Fruit fly (Drosophila melanogaster) whole organism, prepupa: Measurements from ENCODE around the gene Cen.

Source experiments
- Blimp-1 ChIP-seq: fragments of 200-800 bp; sonication (Bioruptor generic); optimal IDR thresholded peaks from 3 replicates; lab custom pipeline; 2017; ENCODE audit warnings: missing biosample characterization, missing genetic modification characterization, mild to moderate bottlenecking, moderate library complexity, missing genetic modification reagents
- CG10631 ChIP-seq: fragments of 200-800 bp; sonication (Bioruptor generic); optimal IDR thresholded peaks from 2 replicates; lab custom pipeline; 2016; ENCODE audit warnings: missing biosample characterization, missing genetic modification characterization
- CG10669 ChIP-seq: fragments of 200-800 bp; sonication (Bioruptor generic); optimal IDR thresholded peaks from 3 replicates; lab custom pipeline; 2018; ENCODE audit warnings: missing biosample characterization, mild to moderate bottlenecking, missing genetic modification characterization, moderate library complexity
- CG11294 ChIP-seq: fragments of 200-800 bp; sonication (Bioruptor generic); IDR thresholded peaks from 2 replicates; pipeline ENCODE4 v1.3.6; 2022; ENCODE audit warnings: missing biosample characterization, missing genetic modification characterization
- CG11762 ChIP-seq: fragments of 200-800 bp; sonication (Bioruptor generic); optimal IDR thresholded peaks from 3 replicates; lab custom pipeline; 2016; ENCODE audit warnings: missing biosample characterization, missing genetic modification characterization; ENCODE audit not compliant: insufficient read depth
- CG11902 ChIP-seq: fragments of 200-800 bp; sonication (Bioruptor generic); optimal IDR thresholded peaks from 3 replicates; lab custom pipeline; 2016; ENCODE audit warnings: missing biosample characterization, missing genetic modification characterization
- CG15336 ChIP-seq: fragments of 200-800 bp; sonication (Bioruptor generic); IDR thresholded peaks from 2 replicates; pipeline ENCODE4 v1.3.6; 2022; ENCODE audit warnings: missing biosample characterization, missing genetic modification characterization
- CG16779 ChIP-seq: fragments of 200-800 bp; sonication (Bioruptor generic); optimal IDR thresholded peaks from 3 replicates; lab custom pipeline; 2017; ENCODE audit warnings: missing biosample characterization, mild to moderate bottlenecking, missing genetic modification characterization
- CG32006 ChIP-seq: fragments of 200-800 bp; sonication (Bioruptor generic); optimal IDR thresholded peaks from 3 replicates; lab custom pipeline; 2017; ENCODE audit warnings: missing biosample characterization, mild to moderate bottlenecking, missing genetic modification characterization
- CG34406 ChIP-seq: fragments of 200-800 bp; sonication (Bioruptor generic); optimal IDR thresholded peaks from 3 replicates; lab custom pipeline; 2016; ENCODE audit warnings: missing biosample characterization, missing genetic modification characterization
- CG3919 ChIP-seq: fragments of 200-800 bp; sonication (Bioruptor generic); optimal IDR thresholded peaks from 3 replicates; lab custom pipeline; 2016; ENCODE audit warnings: missing biosample characterization, missing genetic modification characterization
- CG4318 ChIP-seq: fragments of 200-800 bp; sonication (Bioruptor generic); optimal IDR thresholded peaks from 3 replicates; lab custom pipeline; 2017; ENCODE audit warnings: missing biosample characterization, mild to moderate bottlenecking, missing genetic modification characterization
- CG6163 ChIP-seq: fragments of 200-800 bp; sonication (Bioruptor generic); IDR thresholded peaks from 3 replicates; pipeline ENCODE4 v1.3.6; 2022; ENCODE audit warnings: missing biosample characterization, missing genetic modification characterization
- CG6276 ChIP-seq: fragments of 200-800 bp; sonication (Bioruptor generic); optimal IDR thresholded peaks from 2 replicates; lab custom pipeline; 2017; ENCODE audit warnings: missing biosample characterization, mild to moderate bottlenecking, missing genetic modification characterization
- CG6792 ChIP-seq: fragments of 200-800 bp; sonication (Bioruptor generic); optimal IDR thresholded peaks from 3 replicates; lab custom pipeline; 2016; ENCODE audit warnings: missing biosample characterization, missing genetic modification characterization
- CG6808 ChIP-seq: fragments of 200-800 bp; sonication (Bioruptor generic); optimal IDR thresholded peaks from 3 replicates; lab custom pipeline; 2017; ENCODE audit warnings: missing biosample characterization, missing genetic modification characterization, mild to moderate bottlenecking, moderate library complexity, missing genetic modification reagents
- CG6854 ChIP-seq: fragments of 200-800 bp; sonication (Bioruptor generic); optimal IDR thresholded peaks from 2 replicates; lab custom pipeline; 2017; ENCODE audit warnings: missing biosample characterization, mild to moderate bottlenecking, missing genetic modification characterization
- CG8119 ChIP-seq: fragments of 200-800 bp; sonication (Bioruptor generic); IDR thresholded peaks from 3 replicates; pipeline ENCODE4 v1.3.6; 2022; ENCODE audit warnings: missing biosample characterization, missing genetic modification characterization
- CG8319 ChIP-seq: fragments of 200-800 bp; sonication (Bioruptor generic); optimal IDR thresholded peaks from 3 replicates; lab custom pipeline; 2016; ENCODE audit warnings: missing biosample characterization, missing genetic modification characterization
- CG9139 ChIP-seq: fragments of 200-800 bp; sonication (Bioruptor generic); optimal IDR thresholded peaks from 3 replicates; lab custom pipeline; 2017; ENCODE audit warnings: missing biosample characterization, mild to moderate bottlenecking, missing genetic modification characterization
- Eip78C ChIP-seq: fragments of 200-800 bp; sonication (Bioruptor generic); peaks from one replicate; lab custom pipeline; 2016; ENCODE audit warnings: missing biosample characterization, missing genetic modification characterization
- Ets21C ChIP-seq: fragments of 200-800 bp; sonication (Bioruptor generic); optimal IDR thresholded peaks from 3 replicates; lab custom pipeline; 2016; ENCODE audit warnings: missing biosample characterization, missing genetic modification characterization
- Ets96B ChIP-seq: fragments of 200-800 bp; optimal IDR thresholded peaks from 2 replicates; lab custom pipeline; 2019; ENCODE audit warnings: missing biosample characterization, mild to moderate bottlenecking, missing genetic modification characterization, moderate library complexity
- Gug ChIP-seq: fragments of 200-800 bp; sonication (Bioruptor generic); IDR thresholded peaks from 2 replicates; pipeline ENCODE4 v1.3.6; 2022; ENCODE audit warnings: missing biosample characterization, missing genetic modification characterization
- Hr38 ChIP-seq: sonication (Bioruptor generic); optimal IDR thresholded peaks from 2 replicates; lab custom pipeline; 2016; ENCODE audit warnings: missing biosample characterization, missing genetic modification characterization
- Hr39 ChIP-seq: fragments of 200-800 bp; sonication (Bioruptor generic); optimal IDR thresholded peaks from 2 replicates; lab custom pipeline; 2016; ENCODE audit warnings: missing biosample characterization, missing genetic modification characterization
- Hr4 ChIP-seq: fragments of 200-800 bp; sonication (Bioruptor generic); optimal IDR thresholded peaks from 3 replicates; lab custom pipeline; 2016; ENCODE audit warnings: missing biosample characterization, missing genetic modification characterization
- Lpt ChIP-seq: fragments of 200-800 bp; sonication (Bioruptor generic); optimal IDR thresholded peaks from 3 replicates; lab custom pipeline; 2016; ENCODE audit warnings: missing biosample characterization, missing genetic modification characterization
- OdsH ChIP-seq: fragments of 200-800 bp; sonication (Bioruptor generic); optimal IDR thresholded peaks from 3 replicates; lab custom pipeline; 2016; ENCODE audit warnings: missing biosample characterization, missing genetic modification characterization
- Smox ChIP-seq: fragments of 200-800 bp; sonication (Bioruptor generic); optimal IDR thresholded peaks from 3 replicates; lab custom pipeline; 2016; ENCODE audit warnings: missing biosample characterization, missing genetic modification characterization
- Sox102F ChIP-seq: fragments of 200-800 bp; sonication (Bioruptor generic); optimal IDR thresholded peaks from 2 replicates; lab custom pipeline; 2016; ENCODE audit warnings: missing biosample characterization, mild to moderate bottlenecking, missing genetic modification characterization
- Sox14 ChIP-seq: fragments of 200-800 bp; sonication (Bioruptor generic); optimal IDR thresholded peaks from 3 replicates; lab custom pipeline; 2016; ENCODE audit warnings: missing biosample characterization, missing genetic modification characterization
- Sox15 ChIP-seq: fragments of 200-800 bp; sonication (Bioruptor generic); optimal IDR thresholded peaks from 3 replicates; lab custom pipeline; 2016; ENCODE audit warnings: missing biosample characterization, missing genetic modification characterization
- achi ChIP-seq: fragments of 200-800 bp; sonication (Bioruptor generic); optimal IDR thresholded peaks from 3 replicates; lab custom pipeline; 2016; ENCODE audit warnings: missing biosample characterization, missing genetic modification characterization
- acj6 ChIP-seq: fragments of 200-800 bp; sonication (Bioruptor generic); optimal IDR thresholded peaks from 3 replicates; lab custom pipeline; 2016; ENCODE audit warnings: missing biosample characterization, missing genetic modification characterization
- dac ChIP-seq: fragments of 200-800 bp; sonication (Bioruptor generic); optimal IDR thresholded peaks from 2 replicates; lab custom pipeline; 2017; ENCODE audit warnings: missing biosample characterization, mild to moderate bottlenecking, missing genetic modification characterization
- dsx ChIP-seq: fragments of 200-800 bp; optimal IDR thresholded peaks from 3 replicates; lab custom pipeline; 2019; ENCODE audit warnings: missing biosample characterization, mild to moderate bottlenecking, missing genetic modification characterization, moderate library complexity; ENCODE audit not compliant: poor library complexity, severe bottlenecking
- eg ChIP-seq: fragments of 200-800 bp; sonication (Bioruptor generic); IDR thresholded peaks from 3 replicates; pipeline ENCODE4 v1.3.6; 2022; ENCODE audit warnings: missing biosample characterization, missing genetic modification characterization
- fd59A ChIP-seq: fragments of 200-800 bp; sonication (Bioruptor generic); optimal IDR thresholded peaks from 2 replicates; lab custom pipeline; 2017; ENCODE audit warnings: missing biosample characterization, mild to moderate bottlenecking, missing genetic modification characterization, missing genetic modification reagents
- fd85E ChIP-seq: fragments of 200-800 bp; sonication (Bioruptor generic); optimal IDR thresholded peaks from 3 replicates; lab custom pipeline; 2016; ENCODE audit warnings: missing biosample characterization, missing genetic modification characterization
- lz ChIP-seq: fragments of 200-800 bp; sonication (Bioruptor generic); optimal IDR thresholded peaks from 3 replicates; lab custom pipeline; 2016; ENCODE audit warnings: missing biosample characterization, missing genetic modification characterization
- net ChIP-seq: fragments of 200-800 bp; sonication (Bioruptor generic); optimal IDR thresholded peaks from 3 replicates; lab custom pipeline; 2016; ENCODE audit warnings: missing biosample characterization, missing genetic modification characterization
- salr ChIP-seq, 2 experiments: fragments of 200-800 bp; sonication (Bioruptor generic); optimal IDR thresholded peaks; 3 replicates each; lab custom pipeline; 2016 to 2018; ENCODE audit warnings: missing biosample characterization in 2 of 2, missing genetic modification characterization in 2 of 2, mild to moderate bottlenecking in 1 of 2
- spab ChIP-seq: fragments of 200-800 bp; sonication (Bioruptor generic); optimal IDR thresholded peaks from 2 replicates; lab custom pipeline; 2017; ENCODE audit warnings: missing biosample characterization, mild to moderate bottlenecking, missing genetic modification characterization, missing genetic modification reagents
- topi ChIP-seq: fragments of 200-800 bp; sonication (Bioruptor generic); optimal IDR thresholded peaks from 3 replicates; lab custom pipeline; 2016; ENCODE audit warnings: missing biosample characterization, missing genetic modification characterization
- vri ChIP-seq: fragments of 200-800 bp; sonication (Bioruptor generic); optimal IDR thresholded peaks from 3 replicates; lab custom pipeline; 2016; ENCODE audit warnings: missing biosample characterization, mild to moderate bottlenecking, missing genetic modification characterization

Cen gene

DNA sequence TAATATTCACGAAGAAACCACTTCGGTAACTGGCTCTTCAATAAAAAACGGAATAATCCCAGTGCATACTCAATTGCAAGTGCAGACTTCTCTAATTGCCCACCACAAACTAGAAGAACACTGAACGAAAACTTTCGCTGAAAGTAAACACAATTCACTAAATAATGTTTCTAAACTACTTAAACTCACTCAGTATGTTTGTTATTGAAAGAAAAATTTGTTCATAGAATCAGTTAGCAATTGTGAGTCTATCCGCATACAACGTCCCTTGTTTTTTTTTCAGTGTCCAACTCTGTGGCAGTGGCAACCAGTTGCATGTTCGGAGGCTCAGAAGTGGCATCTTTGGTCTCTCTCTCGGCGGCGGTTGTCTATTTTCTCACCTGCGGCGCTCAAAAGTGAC, 39.8 kb upstream of the Cen start (continued):
- TF ChIP-seq topi (GFP tag; lab: Kevin White, UChicago) (no peak), Lpt (GFP tag; lab: Kevin White, UChicago) (peak; percentile 75), CG10669 (GFP tag; lab: Kevin White, UChicago) (no peak), CG6276 (peak; percentile 79), Smox (GFP tag; lab: Kevin White, UChicago) (no peak), CG15336 (GFP tag; lab: Robert Waterston, UW) (peak; percentile 85), CG6808 (no peak)

DNA sequence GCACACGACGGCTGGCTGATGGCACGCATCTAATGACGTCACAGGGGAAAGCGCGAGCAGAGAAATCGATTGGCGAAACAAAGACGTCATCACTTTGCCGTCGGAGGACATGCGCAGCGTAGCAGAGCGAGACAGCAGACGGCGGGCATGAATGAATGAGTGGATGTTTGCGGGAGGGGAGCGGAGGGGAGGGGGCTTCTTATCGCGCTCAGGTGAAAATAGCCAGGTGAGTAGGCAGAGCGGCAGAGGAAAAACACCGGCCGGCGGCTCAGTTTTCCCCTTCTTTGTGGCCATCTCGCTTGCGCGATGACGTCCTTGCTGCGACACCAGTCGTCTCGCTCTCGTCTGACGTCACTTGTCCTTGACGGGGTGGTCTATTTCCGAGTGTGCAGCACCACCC, 38.4 kb upstream of the Cen start:
- no peak for TF ChIP-seq dsx (GFP tag; lab: Kevin White, UChicago)
- TF ChIP-seq CG34406 (GFP tag; lab: Kevin White, UChicago) = no peak
- no peak for TF ChIP-seq eg (GFP tag; lab: Robert Waterston, UW)
- no peak for TF ChIP-seq Ets96B (tag; lab: Kevin White, UChicago)
- TF ChIP-seq CG6792 (GFP tag; lab: Kevin White, UChicago) = no peak
- no peak for TF ChIP-seq topi (GFP tag; lab: Kevin White, UChicago)
- TF ChIP-seq fd85E = no peak
- no peak for TF ChIP-seq CG6854 (GFP tag; lab: Kevin White, UChicago)
- TF ChIP-seq CG11294 (GFP tag; lab: Robert Waterston, UW) = no peak
- no peak for TF ChIP-seq CG3919 (GFP tag; lab: Kevin White, UChicago)
- TF ChIP-seq CG6163 (GFP tag; lab: Robert Waterston, UW) = no peak
- TF ChIP-seq Blimp-1 (GFP tag; lab: Kevin White, UChicago) = no peak
- no peak for TF ChIP-seq Sox14
- TF ChIP-seq Gug (GFP tag; lab: Robert Waterston, UW) = no peak
- TF ChIP-seq Eip78C (GFP tag; lab: Kevin White, UChicago) = no peak
- no peak for TF ChIP-seq CG6276
- no peak for TF ChIP-seq net (GFP tag; lab: Kevin White, UChicago)
- no peak for TF ChIP-seq CG6808

DNA sequence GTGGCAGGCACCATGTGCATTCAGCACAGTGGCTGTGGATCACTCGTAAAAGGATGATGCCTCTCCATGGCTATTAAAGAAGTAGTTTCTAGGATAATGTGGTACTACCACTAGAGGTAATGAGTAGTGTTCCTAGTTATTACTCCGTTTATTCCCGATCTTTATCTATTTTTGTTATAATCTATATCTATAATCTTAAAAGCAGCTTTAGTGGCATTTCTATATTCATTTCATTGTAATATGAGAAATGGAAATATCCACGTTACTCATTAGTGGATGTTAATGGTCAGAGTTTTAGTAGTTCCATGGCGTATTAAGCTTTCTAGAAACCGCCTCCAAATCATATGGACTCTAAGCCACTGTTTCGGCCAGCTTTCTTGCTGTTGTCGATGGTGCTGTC, 35.1 kb upstream of the Cen start:
- TF ChIP-seq CG4318 = peak; percentile 55
- TF ChIP-seq CG11902 = no peak
- TF ChIP-seq fd85E = no peak
- TF ChIP-seq fd59A (GFP tag; lab: Kevin White, UChicago) = no peak
- no peak for TF ChIP-seq CG6808
- TF ChIP-seq Ets21C (GFP tag; lab: Kevin White, UChicago) = no peak
- no peak for TF ChIP-seq net (GFP tag; lab: Kevin White, UChicago)
- peak; percentile 41; the same call in 2 of the 3 replicates for TF ChIP-seq CG8119 (GFP tag; lab: Robert Waterston, UW)
- TF ChIP-seq Eip78C (GFP tag; lab: Kevin White, UChicago) = peak; percentile 88
- TF ChIP-seq Hr4 (GFP tag; lab: Kevin White, UChicago) = peak; percentile 75
- TF ChIP-seq CG6854 (GFP tag; lab: Kevin White, UChicago) = no peak
- peak; percentile 1 for TF ChIP-seq acj6 (GFP tag; lab: Kevin White, UChicago)
- TF ChIP-seq vri = no peak
- no peak for TF ChIP-seq Hr38 (GFP tag; lab: Kevin White, UChicago)
- peak; percentile 31 for TF ChIP-seq CG10631 (GFP tag; lab: Kevin White, UChicago)
- no peak for TF ChIP-seq dsx (GFP tag; lab: Kevin White, UChicago)
- TF ChIP-seq CG16779 (tag; lab: Kevin White, UChicago) = no peak
- TF ChIP-seq lz = no peak
- TF ChIP-seq CG3919 (GFP tag; lab: Kevin White, UChicago) = no peak
- peak; percentile 60 for TF ChIP-seq dac (GFP tag; lab: Kevin White, UChicago)
- no peak for TF ChIP-seq spab (GFP tag; lab: Kevin White, UChicago)
- TF ChIP-seq achi (GFP tag; lab: Kevin White, UChicago) = peak; percentile 2
- peak in 1 of 2 experiments; percentile 6 for TF ChIP-seq salr (GFP tag; optimal IDR thresholded peaks at IDR 0.05; lab: Kevin White, UChicago)
- TF ChIP-seq Smox (GFP tag; lab: Kevin White, UChicago) = no peak
- no peak for TF ChIP-seq Sox15 (GFP tag; lab: Kevin White, UChicago)
- TF ChIP-seq Sox14 = no peak
- TF ChIP-seq CG15336 (GFP tag; lab: Robert Waterston, UW) = peak; percentile 43
- no peak for TF ChIP-seq CG8319
- TF ChIP-seq Hr39 (GFP tag; lab: Kevin White, UChicago) = no peak
- no peak for TF ChIP-seq CG11762 (GFP tag; lab: Kevin White, UChicago)
- TF ChIP-seq Blimp-1 (GFP tag; lab: Kevin White, UChicago) = no peak
- no peak for TF ChIP-seq CG9139 (GFP tag; lab: Kevin White, UChicago)
- TF ChIP-seq Sox102F (GFP tag; lab: Kevin White, UChicago) = no peak
- TF ChIP-seq CG32006 (GFP tag; lab: Kevin White, UChicago) = peak; percentile 87
- TF ChIP-seq CG6276 = peak; percentile 60
- peak; percentile 37 for TF ChIP-seq OdsH (GFP tag; lab: Kevin White, UChicago)
- 0 out of 3 replicates have a peak, but pooled peaks have one; percentile 5 for TF ChIP-seq eg (GFP tag; lab: Robert Waterston, UW)
